Worm (Caenorhabditis elegans) whole organism, L1 larva: Measurements from ENCODE around the gene txt-10.

ENCODE experiments used
- ama-1 ChIP-seq: fragments of 150-350 bp; optimal IDR thresholded peaks from 2 replicates; lab custom pipeline; 2014
- ceh-88 ChIP-seq: fragments of 200-800 bp; sonication (Bioruptor generic); IDR thresholded peaks from 2 replicates; pipeline ENCODE4 v1.3.6; 2022; ENCODE audit warnings: missing genetic modification characterization, missing compliant biosample characterization
- hlh-17 ChIP-seq: fragments of 200-800 bp; sonication (Bioruptor generic); optimal IDR thresholded peaks from 2 replicates; lab custom pipeline; 2018; ENCODE audit warnings: missing genetic modification characterization, mild to moderate bottlenecking, missing compliant biosample characterization, moderate library complexity, borderline replicate concordance
- lin-39 ChIP-seq: fragments of 150-350 bp; optimal IDR thresholded peaks from 2 replicates; lab custom pipeline; 2014; ENCODE audit warnings: missing biosample characterization, missing genetic modification reagents, missing genetic modification characterization
- nhr-11 ChIP-seq: fragments of 150-350 bp; optimal IDR thresholded peaks from 2 replicates; lab custom pipeline; 2014; ENCODE audit warnings: missing biosample characterization, missing genetic modification characterization
- nhr-76 ChIP-seq: sonication (generic microtip); optimal IDR thresholded peaks from 2 replicates; lab custom pipeline; 2017; ENCODE audit warnings: missing biosample characterization, missing genetic modification characterization
- nhr-84 ChIP-seq: sonication (generic microtip); optimal IDR thresholded peaks from 2 replicates; lab custom pipeline; 2017; ENCODE audit warnings: missing biosample characterization, missing genetic modification characterization
- unc-130 ChIP-seq: fragments of 150-350 bp; optimal IDR thresholded peaks from 2 replicates; lab custom pipeline; 2017; ENCODE audit warnings: missing biosample characterization, missing genetic modification characterization, inconsistent platforms

ce11 chrV:10581837-10582300, 49.2 kb upstream of the txt-10 start, which contains the start of gene T21C9.6:
- TF ChIP-seq ama-1 (no peak), nhr-11 (tag; lab: Kevin White, UChicago) (no peak), lin-39 (tag; lab: Kevin White, UChicago) (no peak), ceh-88 (no peak), unc-130 (tag; lab: Kevin White, UChicago) (no peak), hlh-17 (no peak), nhr-76 (no peak), nhr-84 (tag; lab: Kevin White, UChicago) (no peak)
